Worm (Caenorhabditis elegans) whole organism, L1 larva: ENCODE results near the gene pck-1.

Experiments
- C04F5.9 ChIP-seq: sonication (generic microtip); optimal IDR thresholded peaks from 2 replicates; lab custom pipeline; 2016; ENCODE audit warnings: missing genetic modification characterization, missing compliant biosample characterization
- C34B4.2 ChIP-seq: sonication (generic microtip); optimal IDR thresholded peaks from 2 replicates; lab custom pipeline; 2017; ENCODE audit warnings: mild to moderate bottlenecking, missing genetic modification characterization, missing compliant biosample characterization
- F16B12.6 ChIP-seq: fragments of 150-350 bp; optimal IDR thresholded peaks from 2 replicates; lab custom pipeline; 2014; ENCODE audit warnings: missing biosample characterization, missing genetic modification characterization
- aha-1 ChIP-seq: fragments of 150-350 bp; optimal IDR thresholded peaks from 2 replicates; lab custom pipeline; 2014; ENCODE audit warnings: missing biosample characterization, missing genetic modification characterization
- alr-1 ChIP-seq: fragments of 200-800 bp; sonication (Bioruptor generic); optimal IDR thresholded peaks from 2 replicates; lab custom pipeline; 2018; ENCODE audit warnings: borderline replicate concordance, mild to moderate bottlenecking, missing genetic modification characterization, missing compliant biosample characterization
- aly-2 ChIP-seq: fragments of 150-350 bp; optimal IDR thresholded peaks from 2 replicates; lab custom pipeline; 2014; ENCODE audit warnings: missing biosample characterization, missing genetic modification characterization
- ceh-8 ChIP-seq: fragments of 200-800 bp; sonication (Bioruptor generic); optimal IDR thresholded peaks from 2 replicates; lab custom pipeline; 2018; ENCODE audit warnings: mild to moderate bottlenecking, missing genetic modification characterization, moderate library complexity, missing compliant biosample characterization
- ceh-90 ChIP-seq: sonication (generic microtip); optimal IDR thresholded peaks from 2 replicates; lab custom pipeline; 2016; ENCODE audit warnings: missing genetic modification characterization, missing compliant biosample characterization
- dpl-1 ChIP-seq, 3 experiments: fragments of 150-350 bp in 2 of 3; sonication (generic microtip) in 1 of 3; optimal IDR thresholded peaks; 2 replicates each; lab custom pipeline; 2014 to 2017; ENCODE audit warnings: missing biosample characterization in 3 of 3, missing genetic modification characterization in 3 of 3, missing genetic modification reagents in 3 of 3
- dsc-1 ChIP-seq: sonication (generic microtip); optimal IDR thresholded peaks from 2 replicates; lab custom pipeline; 2016; ENCODE audit warnings: mild to moderate bottlenecking, missing genetic modification characterization, missing compliant biosample characterization
- efl-1 ChIP-seq, 4 experiments: fragments of 150-350 bp; optimal IDR thresholded peaks in 3 of 4; peaks in 1 of 4; 1 replicate in 1 of 4; 2 replicates in 3 of 4; lab custom pipeline; 2014; ENCODE audit warnings: missing biosample characterization in 2 of 4, missing genetic modification characterization in 2 of 4, missing genetic modification reagents in 2 of 4
- egl-27 ChIP-seq, 2 experiments: fragments of 150-350 bp in 1 of 2; sonication (generic microtip); optimal IDR thresholded peaks; 3 replicates each; lab custom pipeline; 2017 to 2018; ENCODE audit warnings: missing biosample characterization in 2 of 2, missing genetic modification characterization in 2 of 2, missing genetic modification reagents in 2 of 2
- elt-2 ChIP-seq: sonication (generic microtip); optimal IDR thresholded peaks from 2 replicates; lab custom pipeline; 2016; ENCODE audit warnings: missing genetic modification characterization, mild to moderate bottlenecking, inconsistent platforms, missing compliant biosample characterization, missing genetic modification reagents
- elt-3 ChIP-seq, 6 experiments: fragments of 150-350 bp in 1 of 6; sonication (generic microtip); optimal IDR thresholded peaks; 2 replicates each; lab custom pipeline; 2017 to 2018; ENCODE audit warnings: missing biosample characterization in 6 of 6, missing genetic modification characterization in 6 of 6, inconsistent platforms in 1 of 6
- ets-5 ChIP-seq: fragments of 200-800 bp; sonication (Bioruptor generic); IDR thresholded peaks from 2 replicates; pipeline ENCODE4 v1.3.6; 2022; ENCODE audit warnings: missing genetic modification characterization, missing compliant biosample characterization
- fkh-10 ChIP-seq: sonication (generic microtip); optimal IDR thresholded peaks from 2 replicates; lab custom pipeline; 2017; ENCODE audit warnings: missing biosample characterization, missing genetic modification reagents, missing genetic modification characterization
- fkh-8 ChIP-seq: sonication (generic microtip); optimal IDR thresholded peaks from 2 replicates; lab custom pipeline; 2016; ENCODE audit warnings: mild to moderate bottlenecking, missing genetic modification characterization, missing compliant biosample characterization
- hlh-4 ChIP-seq: sonication (generic microtip); optimal IDR thresholded peaks from 2 replicates; lab custom pipeline; 2016; ENCODE audit warnings: mild to moderate bottlenecking, missing genetic modification characterization, missing compliant biosample characterization
- irx-1 ChIP-seq: sonication (generic microtip); optimal IDR thresholded peaks from 2 replicates; lab custom pipeline; 2016; ENCODE audit warnings: missing genetic modification characterization, missing compliant biosample characterization
- lin-14 ChIP-seq: fragments of 200-800 bp; sonication (Bioruptor generic); optimal IDR thresholded peaks from 2 replicates; lab custom pipeline; 2018; ENCODE audit warnings: mild to moderate bottlenecking, missing genetic modification characterization, moderate library complexity, missing compliant biosample characterization
- lin-39 ChIP-seq: fragments of 150-350 bp; optimal IDR thresholded peaks from 2 replicates; lab custom pipeline; 2014; ENCODE audit warnings: missing biosample characterization, missing genetic modification reagents, missing genetic modification characterization
- lir-3 ChIP-seq: sonication (generic microtip); optimal IDR thresholded peaks from 2 replicates; lab custom pipeline; 2016; ENCODE audit warnings: mild to moderate bottlenecking, missing genetic modification characterization, moderate library complexity, missing compliant biosample characterization; ENCODE audit not compliant: poor library complexity
- mab-9 ChIP-seq: fragments of 200-800 bp; sonication (Bioruptor generic); IDR thresholded peaks from 2 replicates; pipeline ENCODE4 v1.3.6; 2022; ENCODE audit warnings: missing genetic modification reagents, missing genetic modification characterization, missing compliant biosample characterization
- mep-1 ChIP-seq: fragments of 150-350 bp; optimal IDR thresholded peaks from 2 replicates; lab custom pipeline; 2014; ENCODE audit warnings: missing biosample characterization, missing genetic modification characterization
- nhr-11 ChIP-seq: fragments of 150-350 bp; optimal IDR thresholded peaks from 2 replicates; lab custom pipeline; 2014; ENCODE audit warnings: missing biosample characterization, missing genetic modification characterization
- nhr-12 ChIP-seq: sonication (generic microtip); optimal IDR thresholded peaks from 2 replicates; lab custom pipeline; 2017; ENCODE audit warnings: missing biosample characterization, missing genetic modification characterization
- nhr-19 ChIP-seq: fragments of 200-800 bp; sonication (Bioruptor generic); conservative IDR thresholded peaks from 2 replicates; pipeline ENCODE4 v1.3.6; 2022; ENCODE audit warnings: missing genetic modification characterization, missing compliant biosample characterization
- nhr-20 ChIP-seq: sonication (generic microtip); optimal IDR thresholded peaks from 2 replicates; lab custom pipeline; 2016; ENCODE audit warnings: mild to moderate bottlenecking, missing genetic modification characterization, missing compliant biosample characterization
- nhr-237 ChIP-seq: fragments of 150-350 bp; optimal IDR thresholded peaks from 2 replicates; lab custom pipeline; 2014; ENCODE audit warnings: missing biosample characterization, missing genetic modification characterization
- nhr-47 ChIP-seq: sonication (generic microtip); optimal IDR thresholded peaks from 2 replicates; lab custom pipeline; 2016; ENCODE audit warnings: mild to moderate bottlenecking, missing genetic modification characterization, moderate library complexity, missing compliant biosample characterization
- nhr-85 ChIP-seq: sonication (generic microtip); peaks from one replicate; lab custom pipeline; 2016; ENCODE audit warnings: missing genetic modification characterization, inconsistent platforms, missing compliant biosample characterization
- pax-3 ChIP-seq: fragments of 200-800 bp; sonication (Bioruptor generic); optimal IDR thresholded peaks from 2 replicates; lab custom pipeline; 2018; ENCODE audit warnings: mild to moderate bottlenecking, missing genetic modification characterization, moderate library complexity, missing compliant biosample characterization
- pqm-1 ChIP-seq: sonication (generic microtip); optimal IDR thresholded peaks from 3 replicates; lab custom pipeline; 2017; ENCODE audit warnings: missing biosample characterization, missing genetic modification characterization
- snpc-4 ChIP-seq: fragments of 150-350 bp; optimal IDR thresholded peaks from 2 replicates; lab custom pipeline; 2014; ENCODE audit warnings: missing biosample characterization, missing genetic modification characterization
- snu-23 ChIP-seq: sonication (generic microtip); optimal IDR thresholded peaks from 2 replicates; lab custom pipeline; 2016; ENCODE audit warnings: missing genetic modification characterization, missing compliant biosample characterization
- sox-4 ChIP-seq: sonication (generic microtip); optimal IDR thresholded peaks from 2 replicates; lab custom pipeline; 2016; ENCODE audit warnings: missing genetic modification characterization, missing compliant biosample characterization
- sptf-1 ChIP-seq: fragments of 150-350 bp; optimal IDR thresholded peaks from 2 replicates; lab custom pipeline; 2014; ENCODE audit warnings: missing biosample characterization, missing genetic modification characterization
- swsn-7 ChIP-seq: sonication (generic microtip); optimal IDR thresholded peaks from 2 replicates; lab custom pipeline; 2016; ENCODE audit warnings: missing genetic modification characterization, missing compliant biosample characterization
- vab-15 ChIP-seq: sonication (generic microtip); optimal IDR thresholded peaks from 2 replicates; lab custom pipeline; 2017; ENCODE audit warnings: missing genotype, mild to moderate bottlenecking, missing genetic modification characterization, missing compliant biosample characterization
- zip-4 ChIP-seq: fragments of 200-800 bp; sonication (Bioruptor generic); optimal IDR thresholded peaks from 2 replicates; lab custom pipeline; 2018; ENCODE audit warnings: mild to moderate bottlenecking, missing genetic modification characterization, moderate library complexity, missing compliant biosample characterization
- ztf-11 ChIP-seq, 2 experiments: sonication (generic microtip); optimal IDR thresholded peaks; 2 replicates each; lab custom pipeline; 2016 to 2017; ENCODE audit warnings: missing genetic modification characterization in 2 of 2, missing biosample characterization in 1 of 2, missing compliant biosample characterization in 1 of 2

The pck-1 gene

ce11 chrIII:86316-86715 is 20.3 kb upstream of the pck-1 start, which contains the start of gene attf-3 (continued):
- TF ChIP-seq mab-9 (GFP tag; lab: Robert Waterston, UW) (no peak), alr-1 (tag; lab: Kevin White, UChicago) (no peak), pax-3 (tag; lab: Kevin White, UChicago) (no peak), irx-1 (no peak), aha-1 (no peak), nhr-237 (no peak), elt-3 (tag; optimal IDR thresholded peaks at IDR 0.05; lab: Kevin White, UChicago) (peak in 1 of 6 experiments; percentile 50), nhr-19 (GFP tag; lab: Robert Waterston, UW) (peak; percentile 47), fkh-8 (tag; lab: Kevin White, UChicago) (peak; percentile 74), nhr-20 (tag; lab: Kevin White, UChicago) (no peak), vab-15 (tag; lab: Kevin White, UChicago) (no peak), dpl-1 (GFP tag; optimal IDR thresholded peaks at IDR 0.05; lab: Kevin White, UChicago) (peak; percentile 50 to 79 (median 65)), egl-27 (tag; optimal IDR thresholded peaks at IDR 0.05; lab: Kevin White, UChicago) (no peak), lir-3 (tag; lab: Kevin White, UChicago) (no peak), C34B4.2 (tag; lab: Kevin White, UChicago) (no peak), F16B12.6 (tag; lab: Kevin White, UChicago) (peak; percentile 38), lin-14 (GFP tag; lab: Kevin White, UChicago) (peak; percentile 69), elt-2 (tag; lab: Kevin White, UChicago) (no peak), swsn-7 (no peak), nhr-47 (tag; lab: Kevin White, UChicago) (no peak), ets-5 (GFP tag; lab: Robert Waterston, UW) (no peak), aly-2 (tag; lab: Kevin White, UChicago) (no peak), ceh-8 (GFP tag; lab: Kevin White, UChicago) (no peak), nhr-11 (tag; lab: Kevin White, UChicago) (no peak), sptf-1 (tag; lab: Kevin White, UChicago) (no peak), fkh-10 (GFP tag; lab: Kevin White, UChicago) (peak; percentile 32), snpc-4 (tag; lab: Kevin White, UChicago) (peak; percentile 42), sox-4 (tag; lab: Kevin White, UChicago) (no peak), lin-39 (tag; lab: Kevin White, UChicago) (no peak)

DNA sequence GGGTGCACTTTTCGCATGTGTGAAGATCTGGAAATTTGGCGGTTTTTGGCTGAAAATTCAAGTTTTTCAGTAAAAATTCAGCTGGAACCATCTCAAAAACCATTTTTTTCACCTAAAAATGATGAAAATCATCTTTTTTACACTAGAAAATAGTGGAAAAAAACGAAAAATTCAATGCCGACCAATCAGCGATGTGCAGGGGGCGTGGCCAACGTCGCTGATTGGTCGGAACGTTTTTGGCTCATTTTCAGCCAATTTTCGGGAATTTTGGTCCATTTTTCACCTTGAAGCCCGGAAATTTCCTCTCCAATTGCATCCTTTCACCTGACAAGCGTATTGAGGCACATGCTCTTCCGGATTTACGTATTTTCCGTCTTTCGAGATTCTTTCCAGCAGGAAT is 18.3 kb upstream of the pck-1 start:
- TF ChIP-seq nhr-12 (no peak), efl-1 (optimal IDR thresholded peaks at IDR 0.05; lab: Kevin White, UChicago) (no peak), efl-1 (GFP tag; optimal IDR thresholded peaks at IDR 0.05 in 1 of 2; lab: Kevin White, UChicago) (peak in 1 of 2 experiments; percentile 25), alr-1 (tag; lab: Kevin White, UChicago) (no peak), nhr-85 (peak; percentile 56)

- TF ChIP-seq pqm-1, result no peak
- TF ChIP-seq nhr-237, result no peak
- TF ChIP-seq alr-1 (tag; lab: Kevin White, UChicago), result no peak
- TF ChIP-seq efl-1 (optimal IDR thresholded peaks at IDR 0.05; lab: Kevin White, UChicago), result no peak
- no peak for TF ChIP-seq efl-1 (GFP tag; optimal IDR thresholded peaks at IDR 0.05 in 1 of 2; lab: Kevin White, UChicago)
- no peak for TF ChIP-seq C04F5.9
- no peak for TF ChIP-seq dsc-1 (tag; lab: Kevin White, UChicago)
- TF ChIP-seq ztf-11 (tag; optimal IDR thresholded peaks at IDR 0.05; lab: Kevin White, UChicago), result no peak
- no peak for TF ChIP-seq hlh-4 (tag; lab: Kevin White, UChicago)
- TF ChIP-seq fkh-8 (tag; lab: Kevin White, UChicago), result no peak
- no peak for TF ChIP-seq mep-1 (tag; lab: Kevin White, UChicago)
- TF ChIP-seq lin-14 (GFP tag; lab: Kevin White, UChicago), result no peak
- no peak for TF ChIP-seq ceh-90 (tag; lab: Kevin White, UChicago)
- TF ChIP-seq swsn-7, result no peak
- TF ChIP-seq dpl-1 (GFP tag; optimal IDR thresholded peaks at IDR 0.05; lab: Kevin White, UChicago), result no peak
- no peak for TF ChIP-seq zip-4
- no peak for TF ChIP-seq snu-23 (GFP tag; lab: Kevin White, UChicago)
- TF ChIP-seq mab-9 (GFP tag; lab: Robert Waterston, UW), result no peak
- TF ChIP-seq ceh-8 (GFP tag; lab: Kevin White, UChicago), result no peak
Measured at ce11 chrIII:72078-72477, 6.0 kb upstream of the pck-1 start.
